Worm (Caenorhabditis elegans): ENCODE measurements around the gene Y105C5A.1270.

DNA sequence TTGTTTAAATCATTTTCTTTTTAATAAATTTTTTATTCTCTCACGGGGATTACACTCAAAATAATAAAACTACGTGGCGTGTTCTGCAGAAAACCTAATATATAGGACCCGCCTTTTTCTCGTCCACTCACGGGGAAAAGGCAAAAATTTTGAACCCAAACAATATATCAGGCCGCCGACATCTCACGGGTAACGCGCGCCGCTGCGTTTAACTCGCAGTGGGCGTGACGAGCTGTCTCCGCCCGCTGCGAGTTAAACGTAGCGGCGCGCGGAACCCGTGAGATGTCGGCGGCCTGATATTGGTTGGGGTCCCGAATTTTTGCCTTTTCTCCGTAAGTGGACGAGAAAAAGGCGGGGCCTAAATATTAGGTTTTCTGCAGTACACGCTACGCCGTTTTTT, 15.0 kb upstream of the Y105C5A.1270 start:
- TF ChIP-seq D1046.2 (GFP tag; IDR thresholded peaks at IDR 0.05) (no peak), Y48G9A.11 (GFP tag; IDR thresholded peaks at IDR 0.05) (no peak), lsy-2 (tag; optimal IDR thresholded peaks at IDR 0.05) (no peak), ZK337.2 (GFP tag; IDR thresholded peaks at IDR 0.05) (no peak), ces-1 (GFP tag; optimal IDR thresholded peaks at IDR 0.05) (no peak)
